Worm (Caenorhabditis elegans) whole organism, late embryonic: ENCODE measurements around the gene tim-1.

ENCODE experiments used
- C08G9.2 ChIP-seq: sonication (generic microtip); optimal IDR thresholded peaks from 2 replicates; lab custom pipeline; 2016; ENCODE audit warnings: mild to moderate bottlenecking, missing genetic modification characterization, moderate library complexity, missing compliant biosample characterization
- K09A11.1 ChIP-seq: sonication (generic microtip); optimal IDR thresholded peaks from 2 replicates; lab custom pipeline; 2017; ENCODE audit warnings: antibody characterized with exemption, mild to moderate bottlenecking, missing genetic modification characterization, missing compliant biosample characterization; ENCODE audit not compliant: insufficient read depth
- ama-1 ChIP-seq: fragments of 150-350 bp; optimal IDR thresholded peaks from 2 replicates; lab custom pipeline; 2014
- ceh-2 ChIP-seq: sonication (generic microtip); optimal IDR thresholded peaks from 2 replicates; lab custom pipeline; 2016; ENCODE audit warnings: missing genotype, missing genetic modification characterization, missing compliant biosample characterization
- ceh-45 ChIP-seq: fragments of 200-800 bp; sonication (Bioruptor generic); IDR thresholded peaks from 2 replicates; pipeline ENCODE4 v1.3.6; 2022; ENCODE audit warnings: missing genetic modification reagents, missing genetic modification characterization, missing compliant biosample characterization
- ets-4 ChIP-seq: sonication (generic microtip); optimal IDR thresholded peaks from 2 replicates; lab custom pipeline; 2016; ENCODE audit warnings: missing genetic modification characterization, missing compliant biosample characterization
- pag-3 ChIP-seq: sonication (generic microtip); optimal IDR thresholded peaks from 2 replicates; lab custom pipeline; 2016; ENCODE audit warnings: missing compliant biosample characterization, missing genetic modification characterization, borderline replicate concordance
- pha-4 ChIP-seq: fragments of 150-350 bp; optimal IDR thresholded peaks from 2 replicates; lab custom pipeline; 2018; ENCODE audit warnings: missing biosample characterization, missing genetic modification reagents, missing genetic modification characterization
- pqm-1 ChIP-seq: sonication (generic microtip); optimal IDR thresholded peaks from 2 replicates; lab custom pipeline; 2016; ENCODE audit warnings: missing genetic modification characterization, missing compliant biosample characterization
- sdc-2 ChIP-seq: sonication (generic microtip); optimal IDR thresholded peaks from 2 replicates; lab custom pipeline; 2016; ENCODE audit warnings: missing genotype, missing genetic modification characterization, missing compliant biosample characterization
- sox-2 ChIP-seq: fragments of 200-800 bp; sonication (Bioruptor generic); IDR thresholded peaks from 2 replicates; pipeline ENCODE4 v1.3.6; 2022; ENCODE audit warnings: missing genetic modification reagents, missing genetic modification characterization, missing compliant biosample characterization
- tbx-7 ChIP-seq: sonication (generic microtip); optimal IDR thresholded peaks from 2 replicates; lab custom pipeline; 2016; ENCODE audit warnings: missing genotype, missing genetic modification characterization, missing compliant biosample characterization
- ttx-3 ChIP-seq: sonication (generic microtip); optimal IDR thresholded peaks from 2 replicates; lab custom pipeline; 2016; ENCODE audit warnings: missing genetic modification reagents, missing genetic modification characterization, missing compliant biosample characterization
- unc-42 ChIP-seq: sonication (generic microtip); optimal IDR thresholded peaks from 2 replicates; lab custom pipeline; 2016; ENCODE audit warnings: missing genotype, missing genetic modification characterization, missing compliant biosample characterization

DNA sequence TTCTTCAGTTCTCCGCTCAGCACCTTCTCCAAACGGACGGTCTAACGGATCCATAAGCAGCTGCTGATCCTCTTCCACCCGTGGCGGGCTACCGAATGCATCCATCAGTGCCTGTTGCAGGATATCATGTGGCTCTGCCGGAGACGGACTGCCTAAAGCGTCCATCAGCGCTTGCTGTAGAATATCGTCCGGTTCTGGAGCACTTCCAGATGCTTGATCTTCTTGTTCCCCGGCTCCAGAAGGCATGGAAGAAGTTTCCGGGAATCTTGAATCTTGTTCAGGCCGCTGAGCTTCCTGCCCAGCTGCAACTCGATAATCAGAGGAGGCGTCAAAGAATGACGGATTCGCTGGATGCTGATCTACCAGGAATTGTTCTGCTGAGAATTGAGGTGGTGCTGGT lies 44.7 kb downstream of the tim-1 start:
- TF ChIP-seq ceh-2 (tag; lab: Kevin White, UChicago) (no peak), unc-42 (no peak), ama-1 (lab: Kevin White, UChicago) (no peak), sdc-2 (tag; lab: Kevin White, UChicago) (no peak), ceh-45 (no peak), pha-4 (tag; lab: Kevin White, UChicago) (no peak), tbx-7 (tag; lab: Kevin White, UChicago) (no peak), ttx-3 (no peak), pqm-1 (tag; lab: Kevin White, UChicago) (no peak), C08G9.2 (tag; lab: Kevin White, UChicago) (no peak), K09A11.1 (no peak), ets-4 (tag; lab: Kevin White, UChicago) (no peak), sox-2 (no peak), pag-3 (tag; lab: Kevin White, UChicago) (no peak)
